Worm (Caenorhabditis elegans) whole organism, dauer: ENCODE data around the gene npp-26.
"Not testable (repeated sequence)": the region's sequence is repeated elsewhere in the genome, so short reads cannot be mapped to it uniquely, and the experiment has no call there.

Source experiments
- unc-62 ChIP-seq: sonication (generic microtip); optimal IDR thresholded peaks from 2 replicates; lab custom pipeline; 2017; ENCODE audit warnings: missing biosample characterization, missing genetic modification reagents, missing genetic modification characterization

npp-26 gene

ce11 chrIV:4764422-4764821 is at the start of gene npp-26:
Gene npp-26 (plus strand): TSS chrIV:4764722.
- TF ChIP-seq unc-62 (GFP tag; lab: Kevin White, UChicago): no peak

DNA sequence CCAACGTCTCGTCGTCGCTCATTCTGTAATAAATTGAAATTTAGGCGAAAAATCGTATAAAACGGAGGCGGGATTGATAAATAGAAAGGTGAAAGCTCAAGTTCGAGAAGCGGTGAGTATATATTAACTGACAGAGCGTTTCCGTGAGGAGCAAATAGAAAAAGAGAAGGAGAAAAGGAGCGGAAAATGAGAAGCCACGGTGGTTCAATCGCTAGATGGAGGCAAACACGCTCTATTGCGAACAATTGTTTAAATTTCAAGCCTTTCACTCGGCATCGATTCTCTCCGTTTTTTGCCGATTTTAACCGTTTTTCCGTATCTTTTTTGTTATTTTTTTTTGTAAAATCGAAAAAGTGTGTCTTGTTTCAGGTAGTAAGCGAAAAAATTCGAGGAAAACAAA is 48.7 kb upstream of the npp-26 start, which contains the start of gene miro-1:
Gene miro-1 (minus strand): TSS at position 23 of the 400 bp plus-strand sequence.
- TF ChIP-seq unc-62 (GFP tag; lab: Kevin White, UChicago): not testable (repeated sequence)

- no peak for TF ChIP-seq unc-62 (GFP tag; lab: Kevin White, UChicago)
Measured at ce11 chrIV:4723687-4724086, 40.8 kb upstream of the npp-26 start.

DNA sequence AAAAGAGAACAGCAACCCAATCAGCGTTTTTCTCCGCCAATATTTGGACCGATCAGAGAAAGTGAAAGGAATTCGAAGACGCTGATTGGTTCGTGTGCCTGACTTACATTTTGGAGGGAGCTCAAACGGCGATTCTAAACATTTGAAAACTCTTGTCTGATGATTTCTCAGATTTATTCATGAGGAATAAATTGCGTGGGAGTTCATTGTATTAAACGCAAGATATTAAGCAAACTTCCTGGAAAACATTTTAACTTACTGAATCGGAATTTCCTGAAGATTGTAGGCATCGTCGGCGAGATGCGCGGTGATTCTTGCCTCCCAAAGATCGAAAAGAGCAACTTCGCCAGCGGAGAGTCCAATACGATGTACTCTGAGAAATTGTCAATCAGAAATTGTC is 40.0 kb upstream of the npp-26 start, which contains the start of gene K08F11.1:
Gene K08F11.1 (plus strand): TSS at position 301 of the 400 bp plus-strand sequence.
- TF ChIP-seq unc-62 (GFP tag; lab: Kevin White, UChicago): no peak

- TF ChIP-seq unc-62 (GFP tag; lab: Kevin White, UChicago): no peak
Measured at ce11 chrIV:4737258-4737657, 27.3 kb upstream of the npp-26 start, which contains the start of gene fbxb-78. Gene fbxb-78 (plus strand): TSS chrIV:4737558.

DNA sequence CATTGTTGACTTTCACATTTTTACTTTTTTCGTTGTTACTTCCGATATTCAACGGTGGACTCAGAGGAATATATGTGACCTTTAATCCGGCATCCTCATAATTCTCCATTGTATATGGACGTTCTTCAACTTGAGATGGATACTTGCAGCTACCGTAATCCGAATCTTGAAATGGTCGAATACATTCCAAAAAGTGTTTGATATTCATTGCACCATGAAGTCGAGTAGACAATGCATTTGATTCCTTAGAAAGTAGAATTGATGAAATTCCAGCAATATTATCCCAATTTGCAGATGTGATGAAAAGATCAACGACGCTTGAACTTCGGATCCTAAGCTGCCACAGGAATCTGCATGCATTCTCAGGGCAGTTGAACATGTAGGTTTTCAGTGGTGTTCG is 22.0 kb upstream of the npp-26 start:
- no peak for TF ChIP-seq unc-62 (GFP tag; lab: Kevin White, UChicago)

- no peak for TF ChIP-seq unc-62 (GFP tag; lab: Kevin White, UChicago)
Measured at ce11 chrIV:4744167-4744566, 20.4 kb upstream of the npp-26 start, which contains the start of gene hoe-1. Gene hoe-1 (minus strand): TSS chrIV:4744267.

- TF ChIP-seq unc-62 (GFP tag; lab: Kevin White, UChicago): no peak
Measured at ce11 chrIV:4745422-4745821, 19.1 kb upstream of the npp-26 start, which contains the start of gene timm-17B.1. Gene timm-17B.1 (minus strand): TSS chrIV:4745492.

- TF ChIP-seq unc-62 (GFP tag; lab: Kevin White, UChicago): no peak
Measured at ce11 chrIV:4747553-4747952, 17.0 kb upstream of the npp-26 start, which contains the start of gene tctn-1. Gene tctn-1 (minus strand): TSS chrIV:4747832.

ce11 chrIV:4748408-4749105 is 16.0 kb upstream of the npp-26 start, which contains the start of gene cyc-2.1:
Gene cyc-2.1 (minus strand): TSS chrIV:4749012.
- TF ChIP-seq unc-62 (GFP tag; lab: Kevin White, UChicago): no peak

DNA sequence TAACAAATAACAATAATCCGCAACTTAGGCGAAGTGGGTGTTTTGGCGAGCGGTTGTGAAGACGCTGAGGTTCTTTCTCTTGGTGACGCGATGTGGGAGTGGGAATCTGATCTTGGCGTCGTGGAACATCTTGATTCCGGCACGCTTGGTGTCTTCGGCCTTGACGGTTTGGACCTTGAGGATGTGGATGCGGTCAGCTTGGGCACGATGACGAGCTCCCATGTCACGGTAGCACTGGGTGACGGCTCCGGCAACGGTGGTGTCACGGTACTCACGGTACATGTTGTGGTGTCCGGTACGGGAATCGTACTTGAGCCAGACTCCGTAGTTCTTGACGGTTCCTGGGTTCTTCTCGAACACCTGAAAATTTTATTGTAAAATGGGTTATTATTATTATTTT is 15.4 kb upstream of the npp-26 start:
- no peak for TF ChIP-seq unc-62 (GFP tag; lab: Kevin White, UChicago)

DNA sequence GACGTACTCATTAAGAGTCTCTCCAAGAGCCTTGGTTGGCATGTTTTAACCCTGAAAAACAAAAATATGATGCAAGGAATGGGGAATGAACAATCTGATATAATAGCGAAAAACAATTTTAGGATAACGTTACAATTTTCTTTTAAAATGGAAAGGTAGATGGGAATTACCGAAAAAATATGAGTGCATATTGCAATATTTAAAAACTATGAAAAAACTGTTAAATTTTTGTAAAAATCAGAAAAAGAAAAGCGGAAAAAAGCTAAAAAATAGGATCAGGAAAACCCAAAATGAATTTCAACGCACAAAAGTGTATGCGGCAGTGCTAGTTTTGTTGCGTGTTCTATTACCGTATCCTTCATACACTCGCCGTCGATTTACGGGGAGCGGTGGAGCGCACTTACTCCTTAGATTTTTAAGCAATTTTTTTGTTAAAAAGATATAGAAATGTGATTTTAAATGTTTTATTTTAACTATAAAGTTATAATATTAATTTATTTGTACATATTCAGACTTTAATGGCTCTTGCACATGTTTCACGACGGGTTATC is 14.7 kb upstream of the npp-26 start, which contains the start of the genes rpl-20 and Y17G9B.5:
Gene rpl-20 (minus strand): TSS at position 51 of the 551 bp plus-strand sequence.
Gene Y17G9B.5 (plus strand): TSS at position 513 of the 551 bp plus-strand sequence.
- TF ChIP-seq unc-62 (GFP tag; lab: Kevin White, UChicago): peak; percentile 61

DNA sequence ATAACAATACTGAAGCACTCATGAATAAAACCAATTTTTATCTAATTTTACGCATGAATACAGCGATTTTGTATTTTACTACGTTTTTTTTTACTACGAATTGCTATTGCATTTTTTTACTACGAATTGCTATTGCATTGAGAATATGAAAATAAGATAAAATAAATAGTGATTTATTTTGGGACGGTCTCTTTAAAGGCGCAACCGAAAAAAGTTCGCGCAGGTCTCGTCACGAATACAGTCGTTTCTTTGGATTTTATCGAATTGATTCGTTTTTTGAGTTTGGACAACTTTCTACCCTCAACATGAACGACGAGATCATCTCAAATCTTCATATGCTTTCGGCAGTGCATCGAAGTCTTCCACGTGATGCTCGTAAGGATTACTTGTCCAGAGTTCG is 12.7 kb upstream of the npp-26 start, which contains the start of gene Y17G9B.4:
Gene Y17G9B.4 (plus strand): TSS at position 306 of the 400 bp plus-strand sequence.
- no peak for TF ChIP-seq unc-62 (GFP tag; lab: Kevin White, UChicago)

DNA sequence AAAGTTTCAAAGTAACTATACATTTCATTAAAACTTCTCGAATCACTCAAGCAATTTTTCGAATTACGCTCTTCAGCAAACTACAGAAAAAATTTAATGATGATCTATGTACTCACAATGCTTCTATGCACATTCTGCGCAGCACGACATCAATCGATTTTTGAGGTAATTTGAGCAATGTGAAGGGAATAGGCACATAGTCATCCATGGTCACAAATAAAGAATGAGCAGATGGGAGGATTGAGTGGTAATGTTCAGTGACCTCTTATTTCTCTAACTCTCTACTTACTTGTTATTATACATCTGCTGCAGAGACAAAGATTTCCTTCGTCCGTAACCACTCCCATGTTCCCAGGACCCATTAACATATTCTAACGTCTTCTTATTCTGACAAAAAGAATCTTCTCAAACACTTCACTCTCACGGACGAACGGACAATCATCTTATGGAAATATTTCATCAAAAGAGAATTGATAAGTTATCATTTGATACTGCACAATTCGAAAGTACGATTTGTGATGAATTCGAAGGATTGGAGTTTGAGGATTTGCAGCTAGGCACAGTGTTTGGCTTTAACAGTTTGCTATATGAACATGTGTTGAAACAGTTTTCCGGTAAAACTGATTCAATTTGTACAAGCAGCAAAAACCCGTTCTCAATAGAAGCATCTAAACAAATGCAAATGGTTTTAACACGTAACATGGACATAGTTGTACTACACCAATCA is 8.4 kb upstream of the npp-26 start, which contains the start of the genes fbxb-77 and Y17G9B.11:
Gene fbxb-77 (minus strand): TSS at position 229 of the 727 bp plus-strand sequence.
Gene Y17G9B.11 (plus strand): TSS at position 677 of the 727 bp plus-strand sequence.
- no peak for TF ChIP-seq unc-62 (GFP tag; lab: Kevin White, UChicago)

- TF ChIP-seq unc-62 (GFP tag; lab: Kevin White, UChicago): no peak
Measured at ce11 chrIV:4758659-4759058, 5.9 kb upstream of the npp-26 start, which contains the start of gene Y17G9B.8. Gene Y17G9B.8 (minus strand): TSS chrIV:4758840.
